Fruit fly (Drosophila melanogaster): ENCODE data around the gene CG31910.

DNA sequence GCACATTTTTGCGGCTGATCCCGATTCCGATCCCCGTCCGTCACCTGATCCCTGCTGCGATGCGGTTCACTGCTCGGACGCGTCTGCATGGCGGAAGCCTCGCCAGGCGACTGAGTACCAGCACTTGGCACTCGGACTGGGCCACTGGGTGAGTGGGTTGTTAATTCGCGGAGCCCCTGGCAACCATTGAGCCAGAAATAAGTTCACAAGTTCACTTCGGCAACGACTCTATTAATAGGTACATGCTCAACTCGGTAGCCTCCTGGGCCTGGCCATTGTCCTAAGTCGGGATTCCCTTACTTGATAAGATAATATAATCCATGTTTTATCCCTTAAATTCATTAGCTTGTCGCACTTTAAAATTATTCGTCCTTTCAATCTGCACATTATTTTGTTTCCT lies 5.3 kb downstream of the CG31910 start, which contains the start of gene TTLL3A:
- no peak for TF ChIP-seq Sin3A (optimal IDR thresholded peaks at IDR 0.05)
- TF ChIP-seq insv (optimal IDR thresholded peaks at IDR 0.05), result no peak

All from Kc167 (cell line).